Fruit fly (Drosophila melanogaster) whole organism, embryonic: Measurements from ENCODE around the gene CG13484.

Experiments used
- Abd-B ChIP-seq: fragments of 200-800 bp; sonication (Bioruptor generic); optimal IDR thresholded peaks from 2 replicates; lab custom pipeline; 2018; ENCODE audit warnings: missing biosample characterization, mild to moderate bottlenecking, missing genetic modification characterization, moderate library complexity
- Ada2b ChIP-seq: fragments of 200-800 bp; sonication (Bioruptor generic); IDR thresholded peaks from 2 replicates; pipeline ENCODE4 v1.3.6; 2022; ENCODE audit warnings: missing biosample characterization, missing genetic modification characterization
- Adf1 ChIP-seq: fragments of 200-800 bp; sonication (Bioruptor generic); IDR thresholded peaks from 2 replicates; pipeline ENCODE4 v1.3.6; 2022; ENCODE audit warnings: missing biosample characterization, missing genetic modification characterization
- Antp ChIP-seq: fragments of 200-800 bp; sonication (Bioruptor generic); optimal IDR thresholded peaks from 3 replicates; lab custom pipeline; 2016; ENCODE audit warnings: missing biosample characterization, missing genetic modification characterization
- CG10209 ChIP-seq: fragments of 200-800 bp; sonication (Bioruptor generic); optimal IDR thresholded peaks from 3 replicates; lab custom pipeline; 2017; ENCODE audit warnings: missing biosample characterization, mild to moderate bottlenecking, missing genetic modification characterization, missing genetic modification reagents
- CG11456 ChIP-seq: fragments of 200-800 bp; sonication (Bioruptor generic); IDR thresholded peaks from 3 replicates; pipeline ENCODE4 v1.3.6; 2022; ENCODE audit warnings: missing biosample characterization, missing genetic modification characterization
- CG11695 ChIP-seq: fragments of 200-800 bp; sonication (Bioruptor generic); IDR thresholded peaks from 3 replicates; pipeline ENCODE4 v1.3.6; 2022; ENCODE audit warnings: missing biosample characterization, missing genetic modification characterization
- CG1233 ChIP-seq: fragments of 200-800 bp; sonication (Bioruptor generic); optimal IDR thresholded peaks from 4 replicates; lab custom pipeline; 2018; ENCODE audit warnings: missing biosample characterization, mild to moderate bottlenecking, missing genetic modification characterization
- CG13296 ChIP-seq: fragments of 200-800 bp; sonication (Bioruptor generic); optimal IDR thresholded peaks from 3 replicates; lab custom pipeline; 2018; ENCODE audit warnings: missing biosample characterization, mild to moderate bottlenecking, missing genetic modification characterization
- CG13775 ChIP-seq: fragments of 200-800 bp; sonication (Bioruptor generic); optimal IDR thresholded peaks from 3 replicates; lab custom pipeline; 2017; ENCODE audit warnings: missing biosample characterization, mild to moderate bottlenecking, missing genetic modification characterization
- CG14667 ChIP-seq: fragments of 200-800 bp; sonication (Bioruptor generic); IDR thresholded peaks from 2 replicates; pipeline ENCODE4 v1.3.6; 2022; ENCODE audit warnings: missing biosample characterization, missing genetic modification characterization
- CG15269 ChIP-seq: fragments of 200-800 bp; sonication (Bioruptor generic); optimal IDR thresholded peaks from 2 replicates; lab custom pipeline; 2018; ENCODE audit warnings: missing biosample characterization, mild to moderate bottlenecking, missing genetic modification characterization, moderate library complexity
- CG15479 ChIP-seq: fragments of 200-800 bp; sonication (Bioruptor generic); optimal IDR thresholded peaks from 3 replicates; lab custom pipeline; 2019; ENCODE audit warnings: missing biosample characterization, mild to moderate bottlenecking, missing genetic modification characterization, moderate library complexity
- CG1603 ChIP-seq: fragments of 200-800 bp; sonication (Bioruptor generic); optimal IDR thresholded peaks from 2 replicates; lab custom pipeline; 2019; ENCODE audit warnings: missing biosample characterization, mild to moderate bottlenecking, missing genetic modification characterization, moderate library complexity
- CG17385 ChIP-seq: fragments of 200-800 bp; sonication (Bioruptor generic); optimal IDR thresholded peaks from 3 replicates; lab custom pipeline; 2018; ENCODE audit warnings: missing biosample characterization, mild to moderate bottlenecking, missing genetic modification characterization
- CG18599 ChIP-seq: fragments of 200-800 bp; sonication (Bioruptor generic); optimal IDR thresholded peaks from 3 replicates; lab custom pipeline; 2017; ENCODE audit warnings: missing biosample characterization, missing genetic modification characterization, mild to moderate bottlenecking, moderate library complexity, missing genetic modification reagents
- CG2678 ChIP-seq: fragments of 200-800 bp; sonication (Bioruptor generic); optimal IDR thresholded peaks from 3 replicates; lab custom pipeline; 2019; ENCODE audit warnings: missing biosample characterization, mild to moderate bottlenecking, missing genetic modification characterization, moderate library complexity
- CG30020 ChIP-seq: fragments of 200-800 bp; optimal IDR thresholded peaks from 2 replicates; lab custom pipeline; 2019; ENCODE audit warnings: missing biosample characterization, mild to moderate bottlenecking, missing genetic modification characterization, moderate library complexity
- CG31365 ChIP-seq: fragments of 200-800 bp; sonication (Bioruptor generic); optimal IDR thresholded peaks from 2 replicates; lab custom pipeline; 2018; ENCODE audit warnings: missing biosample characterization, mild to moderate bottlenecking, missing genetic modification characterization
- CG42726 ChIP-seq: fragments of 200-800 bp; sonication (Bioruptor generic); IDR thresholded peaks from 2 replicates; pipeline ENCODE4 v1.3.6; 2022; ENCODE audit warnings: missing biosample characterization, missing genetic modification characterization; ENCODE audit not compliant: partially characterized antibody
- CG4282 ChIP-seq: fragments of 200-800 bp; sonication (Bioruptor generic); optimal IDR thresholded peaks from 2 replicates; lab custom pipeline; 2016; ENCODE audit warnings: missing biosample characterization, missing genetic modification characterization
- CG5245 ChIP-seq: fragments of 200-800 bp; sonication (Bioruptor generic); optimal IDR thresholded peaks from 3 replicates; lab custom pipeline; 2016; ENCODE audit warnings: missing biosample characterization, missing genetic modification characterization
- CG6791 ChIP-seq: fragments of 200-800 bp; sonication (Bioruptor generic); IDR thresholded peaks from 3 replicates; pipeline ENCODE4 v1.3.6; 2022; ENCODE audit warnings: missing biosample characterization, missing genetic modification characterization; ENCODE audit not compliant: partially characterized antibody
- CG8290 ChIP-seq, 3 experiments: fragments of 200-800 bp; sonication (Bioruptor generic); optimal IDR thresholded peaks; 2 replicates each; lab custom pipeline; 2016 to 2019; ENCODE audit warnings: missing biosample characterization in 3 of 3, missing genetic modification characterization in 3 of 3, mild to moderate bottlenecking in 2 of 3, moderate library complexity in 1 of 3
- CG9215 ChIP-seq: fragments of 200-800 bp; sonication (Bioruptor generic); IDR thresholded peaks from 2 replicates; pipeline ENCODE4 v1.3.6; 2022; ENCODE audit warnings: missing biosample characterization, missing genetic modification characterization
- CG9932 ChIP-seq: fragments of 200-800 bp; sonication (Bioruptor generic); IDR thresholded peaks from 2 replicates; pipeline ENCODE4 v1.3.6; 2022; ENCODE audit warnings: missing biosample characterization, missing genetic modification characterization
- Dip2 ChIP-seq: fragments of 200-800 bp; sonication (Bioruptor generic); IDR thresholded peaks from 2 replicates; pipeline ENCODE4 v1.3.6; 2022; ENCODE audit warnings: missing biosample characterization, missing genetic modification characterization
- Ets97D ChIP-seq: fragments of 200-800 bp; sonication (Bioruptor generic); optimal IDR thresholded peaks from 3 replicates; lab custom pipeline; 2016; ENCODE audit warnings: missing biosample characterization, missing genetic modification characterization
- H15 ChIP-seq: fragments of 200-800 bp; sonication (Bioruptor generic); IDR thresholded peaks from 3 replicates; pipeline ENCODE4 v1.3.6; 2022; ENCODE audit warnings: missing biosample characterization, missing genetic modification characterization
- HLH54F ChIP-seq: fragments of 200-800 bp; sonication (Bioruptor generic); optimal IDR thresholded peaks from 3 replicates; lab custom pipeline; 2016; ENCODE audit warnings: missing biosample characterization, missing genetic modification characterization
- Hmx ChIP-seq: fragments of 200-800 bp; sonication (Bioruptor generic); optimal IDR thresholded peaks from 2 replicates; lab custom pipeline; 2016; ENCODE audit warnings: missing biosample characterization, missing genetic modification characterization
- NC2α ChIP-seq: fragments of 200-800 bp; sonication (Bioruptor generic); optimal IDR thresholded peaks from 2 replicates; lab custom pipeline; 2016; ENCODE audit warnings: missing biosample characterization, missing genetic modification characterization
- NK7.1 ChIP-seq: fragments of 200-800 bp; sonication (Bioruptor generic); optimal IDR thresholded peaks from 3 replicates; lab custom pipeline; 2016; ENCODE audit warnings: missing biosample characterization, missing genetic modification characterization
- Xbp1 ChIP-seq: fragments of 200-800 bp; sonication (Bioruptor generic); optimal IDR thresholded peaks from 3 replicates; lab custom pipeline; 2016; ENCODE audit warnings: missing biosample characterization, mild to moderate bottlenecking, missing genetic modification characterization
- ab ChIP-seq: fragments of 200-800 bp; sonication (Bioruptor generic); optimal IDR thresholded peaks from 2 replicates; lab custom pipeline; 2016; ENCODE audit warnings: missing biosample characterization, missing genetic modification characterization
- bcd ChIP-seq: fragments of 200-800 bp; sonication (Bioruptor generic); optimal IDR thresholded peaks from 2 replicates; lab custom pipeline; 2017; ENCODE audit warnings: missing biosample characterization, mild to moderate bottlenecking, missing genetic modification characterization
- chn ChIP-seq: fragments of 200-800 bp; sonication (Bioruptor generic); optimal IDR thresholded peaks from 2 replicates; lab custom pipeline; 2016; ENCODE audit warnings: missing biosample characterization, missing genetic modification characterization
- dysf ChIP-seq: fragments of 200-800 bp; sonication (Bioruptor generic); IDR thresholded peaks from 3 replicates; pipeline ENCODE4 v1.3.6; 2022; ENCODE audit warnings: missing biosample characterization, missing genetic modification characterization
- gfzf ChIP-seq: fragments of 200-800 bp; sonication (Bioruptor generic); optimal IDR thresholded peaks from 2 replicates; lab custom pipeline; 2016; ENCODE audit warnings: missing biosample characterization, mild to moderate bottlenecking, missing genetic modification characterization, moderate library complexity
- grau ChIP-seq: fragments of 200-800 bp; optimal IDR thresholded peaks from 3 replicates; lab custom pipeline; 2019; ENCODE audit warnings: missing biosample characterization, mild to moderate bottlenecking, missing genetic modification characterization, moderate library complexity
- ham ChIP-seq: fragments of 200-800 bp; sonication (Bioruptor generic); IDR thresholded peaks from 2 replicates; pipeline ENCODE4 v1.3.6; 2022; ENCODE audit warnings: missing biosample characterization, missing genetic modification characterization
- kni ChIP-seq: fragments of 200-800 bp; sonication (Bioruptor generic); optimal IDR thresholded peaks from 3 replicates; lab custom pipeline; 2017; ENCODE audit warnings: mild to moderate bottlenecking, missing biosample characterization, missing genetic modification reagents, missing genetic modification characterization
- maf-S ChIP-seq: fragments of 200-800 bp; sonication (Bioruptor generic); optimal IDR thresholded peaks from 2 replicates; lab custom pipeline; 2016; ENCODE audit warnings: missing biosample characterization, missing genetic modification characterization
- pho ChIP-seq: fragments of 200-800 bp; sonication (Bioruptor generic); optimal IDR thresholded peaks from 2 replicates; lab custom pipeline; 2016; ENCODE audit warnings: missing biosample characterization, missing genetic modification characterization
- pita ChIP-seq: fragments of 200-800 bp; sonication (Bioruptor generic); optimal IDR thresholded peaks from 2 replicates; lab custom pipeline; 2017; ENCODE audit warnings: missing biosample characterization, mild to moderate bottlenecking, missing genetic modification characterization
- pnt ChIP-seq: fragments of 200-800 bp; sonication (Bioruptor generic); optimal IDR thresholded peaks from 3 replicates; lab custom pipeline; 2016; ENCODE audit warnings: missing biosample characterization, missing genetic modification characterization
- salm ChIP-seq: fragments of 200-800 bp; sonication (Bioruptor generic); optimal IDR thresholded peaks from 2 replicates; lab custom pipeline; 2018; ENCODE audit warnings: missing biosample characterization, mild to moderate bottlenecking, missing genetic modification characterization
- scrt ChIP-seq: fragments of 200-800 bp; sonication (Bioruptor generic); optimal IDR thresholded peaks from 2 replicates; lab custom pipeline; 2018; ENCODE audit warnings: missing biosample characterization, mild to moderate bottlenecking, missing genetic modification characterization, moderate library complexity
- sim ChIP-seq: fragments of 200-800 bp; sonication (Bioruptor generic); IDR thresholded peaks from 2 replicates; pipeline ENCODE4 v1.3.6; 2022; ENCODE audit warnings: missing biosample characterization, missing genetic modification characterization
- trem ChIP-seq: fragments of 200-800 bp; optimal IDR thresholded peaks from 3 replicates; lab custom pipeline; 2019; ENCODE audit warnings: missing biosample characterization, mild to moderate bottlenecking, missing genetic modification characterization, moderate library complexity

Gene CG13484

DNA sequence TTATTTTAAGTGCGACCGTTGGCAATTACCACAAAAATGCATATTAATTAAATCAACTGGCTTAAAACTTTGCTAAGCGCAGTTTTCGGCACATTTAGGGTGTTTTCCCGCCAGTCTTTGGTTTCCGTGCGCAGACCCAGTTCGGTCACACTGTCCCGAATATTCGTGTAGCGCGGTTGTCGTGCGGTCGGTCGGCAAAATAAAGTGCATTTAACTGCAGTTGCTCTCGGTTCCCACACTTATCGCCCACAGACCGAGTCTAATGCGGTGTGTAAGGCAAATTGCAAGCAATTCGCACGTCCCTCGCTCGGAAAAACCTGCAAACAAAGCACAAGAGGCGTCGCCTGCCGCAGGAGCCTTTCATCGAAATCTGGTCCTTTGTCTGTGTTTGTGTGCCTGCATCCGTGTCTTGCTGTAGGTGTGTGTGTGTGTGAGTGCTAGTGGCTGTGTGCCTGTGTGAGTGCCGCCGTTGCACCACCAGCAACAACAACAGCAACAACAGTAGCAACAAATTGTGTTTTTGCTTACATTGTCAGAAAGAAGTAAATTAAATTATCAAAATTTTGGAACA lies at the start of gene CG13484, which contains the start of gene Frl:
CG13484 (minus strand) TSS at position 7 of the 571 bp plus-strand sequence.
Frl (plus strand) TSS at position 143 of the 571 bp plus-strand sequence.
- peak; percentile 90 for TF ChIP-seq CG1603 (tag; lab: Kevin White, UChicago)
- peak; percentile 27; the same call in 1 of the 3 replicates for TF ChIP-seq dysf
- TF ChIP-seq pnt, result peak; percentile 13
- peak; percentile 2 for TF ChIP-seq Antp (GFP tag; lab: Kevin White, UChicago)
- TF ChIP-seq Hmx, result no peak
- TF ChIP-seq chn, result no peak
- TF ChIP-seq CG4282 (GFP tag; lab: Kevin White, UChicago), result peak; percentile 61
- TF ChIP-seq Abd-B (GFP tag; lab: Kevin White, UChicago), result peak; percentile 72
- peak; percentile 21 for TF ChIP-seq grau (tag; lab: Kevin White, UChicago)
- no peak for TF ChIP-seq ham (GFP tag; lab: Robert Waterston, UW)
- TF ChIP-seq CG15479 (GFP tag; lab: Kevin White, UChicago), result peak; percentile 75
- TF ChIP-seq CG9215 (GFP tag; lab: Robert Waterston, UW), result no peak
- TF ChIP-seq HLH54F (GFP tag; lab: Kevin White, UChicago), result no peak
- no peak for TF ChIP-seq sim (GFP tag; lab: Robert Waterston, UW)
- TF ChIP-seq CG13775 (GFP tag; lab: Kevin White, UChicago), result peak; percentile 22
- no peak for TF ChIP-seq Ada2b (GFP tag; lab: Robert Waterston, UW)
- 0 out of 3 replicates have a peak, but pooled peaks have one; percentile 38 for TF ChIP-seq CG11456 (GFP tag; lab: Robert Waterston, UW)
- peak; percentile 32 for TF ChIP-seq pho (GFP tag; lab: Kevin White, UChicago)
- TF ChIP-seq CG17385 (GFP tag; lab: Kevin White, UChicago), result no peak
- TF ChIP-seq NK7.1 (GFP tag; lab: Kevin White, UChicago), result no peak
- no peak for TF ChIP-seq CG31365 (tag; lab: Kevin White, UChicago)
- TF ChIP-seq Adf1 (GFP tag; lab: Robert Waterston, UW), result 0 out of 2 replicates have a peak, but pooled peaks have one; percentile 9
- no peak for TF ChIP-seq CG13296 (GFP tag; lab: Kevin White, UChicago)
- no peak for TF ChIP-seq ab
- peak; percentile 100 for TF ChIP-seq gfzf (GFP tag; lab: Kevin White, UChicago)
- peak; percentile 24 for TF ChIP-seq bcd (GFP tag; lab: Kevin White, UChicago)
- no peak for TF ChIP-seq CG18599 (GFP tag; lab: Kevin White, UChicago)
- no peak for TF ChIP-seq CG8290 (GFP tag; optimal IDR thresholded peaks at IDR 0.05; lab: Kevin White, UChicago)
- TF ChIP-seq CG8290 (tag; optimal IDR thresholded peaks at IDR 0.05; lab: Kevin White, UChicago), result peak; percentile 37 to 89
- peak; percentile 39; the same call in 1 of the 2 replicates for TF ChIP-seq CG9932 (GFP tag; lab: Robert Waterston, UW)
- TF ChIP-seq CG1233 (GFP tag; lab: Kevin White, UChicago), result no peak
- TF ChIP-seq CG30020 (tag; lab: Kevin White, UChicago), result peak; percentile 35
- TF ChIP-seq maf-S, result no peak
- TF ChIP-seq kni (GFP tag; lab: Kevin White, UChicago), result peak; percentile 51
- TF ChIP-seq scrt (GFP tag; lab: Kevin White, UChicago), result peak; percentile 32
- TF ChIP-seq CG42726, result peak; percentile 80
- TF ChIP-seq CG15269 (tag; lab: Kevin White, UChicago), result peak; percentile 3
- no peak for TF ChIP-seq CG11695
- peak; percentile 82 for TF ChIP-seq Ets97D
- peak; percentile 56 for TF ChIP-seq trem (tag; lab: Kevin White, UChicago)
- TF ChIP-seq CG6791 (GFP tag; lab: Robert Waterston, UW), result peak; percentile 55; the same call in 2 of the 3 replicates
- TF ChIP-seq salm, result peak; percentile 22
- peak; percentile 23 for TF ChIP-seq Xbp1 (GFP tag; lab: Kevin White, UChicago)
- TF ChIP-seq NC2α, result peak; percentile 24
- TF ChIP-seq pita (GFP tag; lab: Kevin White, UChicago), result peak; percentile 77
- no peak for TF ChIP-seq Dip2
- TF ChIP-seq CG2678 (tag; lab: Kevin White, UChicago), result peak; percentile 25
- no peak for TF ChIP-seq H15 (GFP tag; lab: Robert Waterston, UW)
- peak; percentile 24 for TF ChIP-seq CG5245
- peak; percentile 7 for TF ChIP-seq CG10209 (GFP tag; lab: Kevin White, UChicago)
- TF ChIP-seq CG14667 (GFP tag; lab: Robert Waterston, UW), result no peak
